Worm (Caenorhabditis elegans) whole organism, late embryonic: ENCODE data around the gene ska-3.

Experiments
- C38D4.7 ChIP-seq: fragments of 200-800 bp; sonication (Bioruptor generic); optimal IDR thresholded peaks from 2 replicates; lab custom pipeline; 2018; ENCODE audit warnings: mild to moderate bottlenecking, missing genetic modification characterization, moderate library complexity, missing compliant biosample characterization
- F13H6.1 ChIP-seq: sonication (generic microtip); optimal IDR thresholded peaks from 2 replicates; lab custom pipeline; 2016; ENCODE audit warnings: missing genetic modification characterization, missing compliant biosample characterization
- T23F11.4 ChIP-seq: fragments of 200-800 bp; sonication (Bioruptor generic); optimal IDR thresholded peaks from 2 replicates; lab custom pipeline; 2018; ENCODE audit warnings: mild to moderate bottlenecking, missing genetic modification characterization, missing compliant biosample characterization
- Y22D7AL.16 ChIP-seq: sonication (generic microtip); optimal IDR thresholded peaks from 2 replicates; lab custom pipeline; 2016; ENCODE audit warnings: missing genetic modification characterization, missing compliant biosample characterization
- ama-1 ChIP-seq: fragments of 150-350 bp; optimal IDR thresholded peaks from 2 replicates; lab custom pipeline; 2014
- ceh-19 ChIP-seq: fragments of 200-800 bp; sonication (Bioruptor generic); optimal IDR thresholded peaks from 2 replicates; lab custom pipeline; 2018; ENCODE audit warnings: mild to moderate bottlenecking, missing genetic modification characterization, missing compliant biosample characterization
- ceh-2 ChIP-seq: sonication (generic microtip); optimal IDR thresholded peaks from 2 replicates; lab custom pipeline; 2016; ENCODE audit warnings: missing genotype, missing genetic modification characterization, missing compliant biosample characterization
- ceh-22 ChIP-seq: sonication (generic microtip); optimal IDR thresholded peaks from 2 replicates; lab custom pipeline; 2017; ENCODE audit warnings: missing biosample characterization, missing genetic modification characterization
- ceh-30 ChIP-seq: fragments of 150-350 bp; optimal IDR thresholded peaks from 2 replicates; lab custom pipeline; 2014; ENCODE audit warnings: missing biosample characterization, missing genetic modification characterization
- ceh-31 ChIP-seq: sonication (generic microtip); optimal IDR thresholded peaks from 2 replicates; lab custom pipeline; 2016; ENCODE audit warnings: missing genetic modification characterization, missing compliant biosample characterization
- ceh-45 ChIP-seq: fragments of 200-800 bp; sonication (Bioruptor generic); IDR thresholded peaks from 2 replicates; pipeline ENCODE4 v1.3.6; 2022; ENCODE audit warnings: missing genetic modification reagents, missing genetic modification characterization, missing compliant biosample characterization
- ceh-6 ChIP-seq: fragments of 200-800 bp; sonication (Bioruptor generic); optimal IDR thresholded peaks from 2 replicates; lab custom pipeline; 2018; ENCODE audit warnings: mild to moderate bottlenecking, missing genetic modification characterization, missing compliant biosample characterization
- ceh-9 ChIP-seq: sonication (generic microtip); optimal IDR thresholded peaks from 2 replicates; lab custom pipeline; 2016; ENCODE audit warnings: mild to moderate bottlenecking, missing genetic modification characterization, inconsistent platforms, missing compliant biosample characterization
- che-1 ChIP-seq: sonication (generic microtip); optimal IDR thresholded peaks from 2 replicates; lab custom pipeline; 2016; ENCODE audit warnings: mild to moderate bottlenecking, missing genetic modification characterization, missing compliant biosample characterization
- dve-1 ChIP-seq: sonication (generic microtip); optimal IDR thresholded peaks from 2 replicates; lab custom pipeline; 2017; ENCODE audit warnings: antibody characterized with exemption, mild to moderate bottlenecking, missing genetic modification characterization, missing compliant biosample characterization
- elt-2 ChIP-seq: sonication (generic microtip); optimal IDR thresholded peaks from 2 replicates; lab custom pipeline; 2016; ENCODE audit warnings: missing genetic modification reagents, missing genetic modification characterization, missing compliant biosample characterization
- ets-4 ChIP-seq: sonication (generic microtip); optimal IDR thresholded peaks from 2 replicates; lab custom pipeline; 2016; ENCODE audit warnings: missing genetic modification characterization, missing compliant biosample characterization
- fax-1 ChIP-seq: sonication (generic microtip); optimal IDR thresholded peaks from 2 replicates; lab custom pipeline; 2016; ENCODE audit warnings: missing genotype, missing genetic modification characterization, missing compliant biosample characterization
- fkh-10 ChIP-seq: fragments of 150-350 bp; optimal IDR thresholded peaks from 2 replicates; lab custom pipeline; 2014; ENCODE audit warnings: missing biosample characterization, missing genetic modification reagents, missing genetic modification characterization
- gmeb-2 ChIP-seq: sonication (generic microtip); optimal IDR thresholded peaks from 2 replicates; lab custom pipeline; 2016; ENCODE audit warnings: missing genetic modification characterization, inconsistent platforms, missing compliant biosample characterization
- hlh-15 ChIP-seq: sonication (generic microtip); optimal IDR thresholded peaks from 2 replicates; lab custom pipeline; 2016; ENCODE audit warnings: missing genetic modification characterization, missing compliant biosample characterization
- hlh-6 ChIP-seq: sonication (generic microtip); optimal IDR thresholded peaks from 2 replicates; lab custom pipeline; 2016; ENCODE audit warnings: missing genotype, missing genetic modification characterization, missing compliant biosample characterization
- lim-6 ChIP-seq: sonication (generic microtip); optimal IDR thresholded peaks from 2 replicates; lab custom pipeline; 2016; ENCODE audit warnings: missing genetic modification characterization, missing compliant biosample characterization
- lin-11 ChIP-seq: fragments of 200-800 bp; sonication (Bioruptor generic); optimal IDR thresholded peaks from 2 replicates; lab custom pipeline; 2018; ENCODE audit warnings: mild to moderate bottlenecking, missing genetic modification characterization, missing compliant biosample characterization
- madf-2 ChIP-seq: sonication (generic microtip); optimal IDR thresholded peaks from 2 replicates; lab custom pipeline; 2017; ENCODE audit warnings: missing genetic modification characterization, missing compliant biosample characterization
- mec-3 ChIP-seq: sonication (generic microtip); optimal IDR thresholded peaks from 2 replicates; lab custom pipeline; 2016; ENCODE audit warnings: borderline replicate concordance, missing genetic modification characterization, missing compliant biosample characterization
- nfya-1 ChIP-seq: sonication (generic microtip); optimal IDR thresholded peaks from 2 replicates; lab custom pipeline; 2017; ENCODE audit warnings: missing genetic modification characterization, mild to moderate bottlenecking, missing compliant biosample characterization, antibody characterized with exemption, moderate library complexity
- nhr-11 ChIP-seq: fragments of 150-350 bp; optimal IDR thresholded peaks from 2 replicates; lab custom pipeline; 2014; ENCODE audit warnings: missing biosample characterization, missing genetic modification characterization
- nhr-232 ChIP-seq: sonication (generic microtip); optimal IDR thresholded peaks from 2 replicates; lab custom pipeline; 2016; ENCODE audit warnings: missing genetic modification characterization, missing compliant biosample characterization
- odd-2 ChIP-seq: sonication (generic microtip); optimal IDR thresholded peaks from 2 replicates; lab custom pipeline; 2017; ENCODE audit warnings: antibody characterized with exemption, mild to moderate bottlenecking, missing genetic modification characterization, missing compliant biosample characterization
- pag-3 ChIP-seq: sonication (generic microtip); optimal IDR thresholded peaks from 2 replicates; lab custom pipeline; 2016; ENCODE audit warnings: missing compliant biosample characterization, missing genetic modification characterization, borderline replicate concordance
- pax-1 ChIP-seq: fragments of 150-350 bp; optimal IDR thresholded peaks from 2 replicates; lab custom pipeline; 2014; ENCODE audit warnings: missing biosample characterization, missing genetic modification characterization
- pha-2 ChIP-seq: sonication (generic microtip); optimal IDR thresholded peaks from 2 replicates; lab custom pipeline; 2017; ENCODE audit warnings: mild to moderate bottlenecking, missing genetic modification characterization, missing compliant biosample characterization
- pha-4 ChIP-seq: fragments of 150-350 bp; optimal IDR thresholded peaks from 2 replicates; lab custom pipeline; 2018; ENCODE audit warnings: missing biosample characterization, missing genetic modification reagents, missing genetic modification characterization
- pqm-1 ChIP-seq: sonication (generic microtip); optimal IDR thresholded peaks from 2 replicates; lab custom pipeline; 2016; ENCODE audit warnings: missing genetic modification characterization, missing compliant biosample characterization
- pros-1 ChIP-seq: fragments of 150-350 bp; optimal IDR thresholded peaks from 2 replicates; lab custom pipeline; 2014; ENCODE audit warnings: missing biosample characterization, missing genetic modification reagents, missing genetic modification characterization
- ref-2 ChIP-seq: sonication (generic microtip); optimal IDR thresholded peaks from 2 replicates; lab custom pipeline; 2016; ENCODE audit warnings: missing genetic modification characterization, missing compliant biosample characterization
- rnt-1 ChIP-seq: sonication (generic microtip); optimal IDR thresholded peaks from 2 replicates; lab custom pipeline; 2016; ENCODE audit warnings: missing genetic modification characterization, missing compliant biosample characterization
- sox-2 ChIP-seq: fragments of 200-800 bp; sonication (Bioruptor generic); IDR thresholded peaks from 2 replicates; pipeline ENCODE4 v1.3.6; 2022; ENCODE audit warnings: missing genetic modification reagents, missing genetic modification characterization, missing compliant biosample characterization
- sox-4 ChIP-seq: sonication (generic microtip); optimal IDR thresholded peaks from 2 replicates; lab custom pipeline; 2017; ENCODE audit warnings: mild to moderate bottlenecking, missing genetic modification characterization, inconsistent platforms, missing compliant biosample characterization
- syd-9 ChIP-seq: sonication (generic microtip); optimal IDR thresholded peaks from 2 replicates; lab custom pipeline; 2016; ENCODE audit warnings: mild to moderate bottlenecking, missing genetic modification characterization, moderate library complexity, missing compliant biosample characterization
- tbx-7 ChIP-seq: sonication (generic microtip); optimal IDR thresholded peaks from 2 replicates; lab custom pipeline; 2016; ENCODE audit warnings: missing genotype, missing genetic modification characterization, missing compliant biosample characterization
- ttx-3 ChIP-seq: sonication (generic microtip); optimal IDR thresholded peaks from 2 replicates; lab custom pipeline; 2016; ENCODE audit warnings: missing genetic modification reagents, missing genetic modification characterization, missing compliant biosample characterization
- unc-42 ChIP-seq: sonication (generic microtip); optimal IDR thresholded peaks from 2 replicates; lab custom pipeline; 2016; ENCODE audit warnings: missing genotype, missing genetic modification characterization, missing compliant biosample characterization
- unc-55 ChIP-seq: sonication (generic microtip); optimal IDR thresholded peaks from 2 replicates; lab custom pipeline; 2017; ENCODE audit warnings: missing biosample characterization, missing genetic modification reagents, missing genetic modification characterization
- unc-86 ChIP-seq: sonication (generic microtip); optimal IDR thresholded peaks from 2 replicates; lab custom pipeline; 2016; ENCODE audit warnings: missing genetic modification characterization, missing compliant biosample characterization
- zip-5 ChIP-seq: sonication (generic microtip); optimal IDR thresholded peaks from 2 replicates; lab custom pipeline; 2016; ENCODE audit warnings: missing genetic modification characterization, missing compliant biosample characterization
- ztf-16 ChIP-seq: sonication (generic microtip); optimal IDR thresholded peaks from 2 replicates; lab custom pipeline; 2017; ENCODE audit warnings: missing genetic modification characterization, missing compliant biosample characterization

Gene ska-3

ce11 chrIII:5721888-5722287 lies 43.1 kb upstream of the ska-3 start (continued):
- TF ChIP-seq che-1 (tag; lab: Kevin White, UChicago) (no peak), elt-2 (tag; lab: Kevin White, UChicago) (peak; percentile 87), tbx-7 (tag; lab: Kevin White, UChicago) (no peak), dve-1 (tag; lab: Kevin White, UChicago) (no peak), lim-6 (tag; lab: Kevin White, UChicago) (no peak), ceh-30 (no peak), ztf-16 (no peak), T23F11.4 (GFP tag; lab: Kevin White, UChicago) (no peak), hlh-6 (tag; lab: Kevin White, UChicago) (no peak), hlh-15 (tag; lab: Kevin White, UChicago) (no peak), ceh-31 (peak; percentile 60), nfya-1 (no peak), rnt-1 (no peak), pros-1 (no peak), Y22D7AL.16 (no peak), gmeb-2 (tag; lab: Kevin White, UChicago) (no peak), lin-11 (tag; lab: Kevin White, UChicago) (no peak), sox-4 (tag; lab: Kevin White, UChicago) (no peak), nhr-232 (no peak), ceh-45 (GFP tag; lab: Robert Waterston, UW) (no peak), ceh-6 (GFP tag; lab: Kevin White, UChicago) (no peak), madf-2 (tag; lab: Kevin White, UChicago) (no peak), ceh-22 (no peak), ama-1 (lab: Kevin White, UChicago) (no peak), syd-9 (no peak), odd-2 (tag; lab: Kevin White, UChicago) (no peak), sox-2 (GFP tag; lab: Robert Waterston, UW) (no peak), zip-5 (tag; lab: Kevin White, UChicago) (peak; percentile 1), ttx-3 (tag; lab: Kevin White, UChicago) (no peak), pax-1 (no peak), nhr-11 (tag; lab: Kevin White, UChicago) (no peak), ceh-2 (tag; lab: Kevin White, UChicago) (no peak), ref-2 (tag; lab: Kevin White, UChicago) (peak; percentile 72), F13H6.1 (tag; lab: Kevin White, UChicago) (no peak), ceh-9 (tag; lab: Kevin White, UChicago) (no peak), pag-3 (tag; lab: Kevin White, UChicago) (no peak), pqm-1 (tag; lab: Kevin White, UChicago) (peak; percentile 61), unc-42 (tag; lab: Kevin White, UChicago) (peak; percentile 10), ceh-19 (GFP tag; lab: Kevin White, UChicago) (no peak), pha-2 (tag; lab: Kevin White, UChicago) (peak; percentile 22), unc-86 (tag; lab: Kevin White, UChicago) (no peak), mec-3 (tag; lab: Kevin White, UChicago) (peak; percentile 48), C38D4.7 (no peak), pha-4 (tag; lab: Kevin White, UChicago) (no peak), fax-1 (no peak), ets-4 (tag; lab: Kevin White, UChicago) (peak; percentile 94), fkh-10 (GFP tag; lab: Kevin White, UChicago) (no peak), unc-55 (GFP tag; lab: Kevin White, UChicago) (no peak)
